Worm (Caenorhabditis elegans) whole organism, mixed stage, embryonic: ENCODE data around the gene Y77E11A.8.

ENCODE experiments used
- ces-1 ChIP-seq: fragments of 150-350 bp; optimal IDR thresholded peaks from 2 replicates; lab custom pipeline; 2014; ENCODE audit warnings: missing biosample characterization, missing genetic modification reagents, missing genetic modification characterization
- lsy-2 ChIP-seq: fragments of 150-350 bp; optimal IDR thresholded peaks from 2 replicates; lab custom pipeline; 2014; ENCODE audit warnings: missing biosample characterization, missing genetic modification characterization
- mab-5 ChIP-seq: fragments of 150-350 bp; optimal IDR thresholded peaks from 2 replicates; lab custom pipeline; 2014; ENCODE audit warnings: missing biosample characterization, missing genetic modification characterization
- nhr-2 ChIP-seq: fragments of 150-350 bp; optimal IDR thresholded peaks from 2 replicates; lab custom pipeline; 2014; ENCODE audit warnings: missing biosample characterization, missing genetic modification characterization
- nhr-28 ChIP-seq: fragments of 150-350 bp; optimal IDR thresholded peaks from 2 replicates; lab custom pipeline; 2014; ENCODE audit warnings: missing biosample characterization, missing genetic modification characterization
- pha-4 ChIP-seq: fragments of 150-350 bp; optimal IDR thresholded peaks from 2 replicates; lab custom pipeline; 2018; ENCODE audit warnings: missing biosample characterization, missing genetic modification reagents, missing genetic modification characterization
- unc-39 ChIP-seq: fragments of 150-350 bp; optimal IDR thresholded peaks from 2 replicates; lab custom pipeline; 2014; ENCODE audit warnings: missing biosample characterization, missing genetic modification characterization
- unc-62 ChIP-seq: fragments of 150-350 bp; optimal IDR thresholded peaks from 2 replicates; lab custom pipeline; 2014; ENCODE audit warnings: missing biosample characterization, missing genetic modification reagents, missing genetic modification characterization

DNA sequence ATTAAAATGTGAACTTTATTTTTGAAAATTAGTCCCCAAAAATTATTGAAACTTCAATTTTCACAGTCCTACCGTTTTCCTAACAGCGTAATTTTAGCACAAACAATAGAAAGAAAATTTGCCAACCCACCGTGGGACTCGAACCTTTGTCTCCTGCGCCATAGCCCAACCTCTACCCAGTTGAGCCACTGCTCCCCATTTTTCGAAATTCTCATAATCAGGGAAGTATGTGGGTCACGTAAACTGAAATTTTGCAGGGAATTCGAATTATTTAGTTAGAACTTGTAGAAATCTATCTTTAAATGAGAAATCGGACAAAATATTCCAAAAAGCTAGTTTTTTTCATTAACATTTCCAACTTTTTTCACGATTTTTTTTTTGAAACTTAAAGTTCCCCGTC lies 44.5 kb downstream of the Y77E11A.8 start:
- TF ChIP-seq unc-62 (GFP tag; lab: Kevin White, UChicago) (no peak), ces-1 (GFP tag; lab: Kevin White, UChicago) (no peak), pha-4 (no peak), unc-39 (tag; lab: Kevin White, UChicago) (no peak), nhr-2 (tag; lab: Kevin White, UChicago) (no peak), nhr-28 (tag; lab: Kevin White, UChicago) (no peak), lsy-2 (tag; lab: Kevin White, UChicago) (no peak), mab-5 (tag; lab: Kevin White, UChicago) (no peak)
